Fruit fly (Drosophila melanogaster): Measurements from ENCODE around the gene CG13116.
A peak's percentile ranks its signal among the peaks of the same experiment; 100 is the strongest.

Gene CG13116

DNA sequence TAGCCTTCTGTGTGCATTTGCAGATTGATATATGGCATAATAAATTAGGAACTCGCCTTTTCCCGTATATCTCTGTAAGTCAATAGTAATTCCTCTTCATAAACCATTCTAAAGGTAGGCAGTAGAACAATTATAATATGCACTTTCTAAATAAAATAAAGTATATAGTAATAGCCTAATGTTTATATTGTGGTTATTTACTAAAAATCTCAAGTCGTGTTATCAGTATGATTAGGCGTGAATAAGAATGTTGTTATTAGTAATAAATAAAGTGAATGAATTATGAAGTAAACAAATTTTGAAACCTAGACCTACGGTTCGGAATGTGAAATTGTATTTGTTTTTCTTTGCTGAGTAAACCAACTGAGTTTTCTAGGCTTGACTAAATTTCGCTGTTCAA is 34.0 kb upstream of the CG13116 start:
- TF ChIP-seq Abd-B (GFP tag; optimal IDR thresholded peaks at IDR 0.05) (no peak), woc (GFP tag; optimal IDR thresholded peaks at IDR 0.05) (no peak), ey (GFP tag; optimal IDR thresholded peaks at IDR 0.05) (no peak), Rel (GFP tag; optimal IDR thresholded peaks at IDR 0.05) (no peak), Rel (tag; optimal IDR thresholded peaks at IDR 0.05) (no peak), N (GFP tag; optimal IDR thresholded peaks at IDR 0.05) (no peak), Hr83 (GFP tag; optimal IDR thresholded peaks at IDR 0.05; ENCODE audit: poor library complexity, severe bottlenecking) (no peak), Myc (optimal IDR thresholded peaks at IDR 0.05) (no peak), rgr (GFP tag; optimal IDR thresholded peaks at IDR 0.05) (no peak), h (GFP tag; optimal IDR thresholded peaks at IDR 0.05) (no peak), usp (GFP tag; optimal IDR thresholded peaks at IDR 0.05) (no peak), CrebA (GFP tag; optimal IDR thresholded peaks at IDR 0.05; ENCODE audit: borderline replicate concordance) (no peak), brk (GFP tag; optimal IDR thresholded peaks at IDR 0.05) (no peak), dmrt93B (GFP tag; optimal IDR thresholded peaks at IDR 0.05) (no peak), tai (GFP tag; optimal IDR thresholded peaks at IDR 0.05) (no peak), fru (GFP tag; optimal IDR thresholded peaks at IDR 0.05) (no peak), sv (GFP tag; optimal IDR thresholded peaks at IDR 0.05) (no peak), Vsx2 (GFP tag; optimal IDR thresholded peaks at IDR 0.05; ENCODE audit: partially characterized antibody) (no peak), OdsH (GFP tag; optimal IDR thresholded peaks at IDR 0.05) (no peak), Hnf4 (GFP tag; optimal IDR thresholded peaks at IDR 0.05) (no peak)

DNA sequence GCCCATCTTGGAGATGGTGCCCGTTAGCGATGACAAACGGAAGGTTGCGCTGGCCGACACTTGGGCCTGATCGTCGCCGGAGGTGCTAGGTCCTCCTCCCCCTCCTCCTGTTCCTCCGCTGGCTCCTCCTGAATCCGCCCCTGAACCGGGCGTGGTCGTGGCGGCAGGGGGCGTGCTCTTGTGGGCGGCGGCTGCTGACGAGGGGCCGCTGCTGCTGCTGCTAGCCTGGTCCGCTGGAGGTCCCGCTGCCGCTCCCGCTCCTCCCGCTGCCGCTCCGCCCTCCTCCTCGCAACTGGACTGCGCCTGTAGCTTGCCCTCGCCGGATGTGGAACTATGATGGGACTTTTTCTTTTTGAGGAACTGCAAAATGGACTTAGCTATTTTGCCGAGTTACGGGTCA is 32.2 kb upstream of the CG13116 start:
- no peak for TF ChIP-seq h (GFP tag; optimal IDR thresholded peaks at IDR 0.05)
- TF ChIP-seq Dfd (GFP tag; optimal IDR thresholded peaks at IDR 0.05): peak; percentile 92

DNA sequence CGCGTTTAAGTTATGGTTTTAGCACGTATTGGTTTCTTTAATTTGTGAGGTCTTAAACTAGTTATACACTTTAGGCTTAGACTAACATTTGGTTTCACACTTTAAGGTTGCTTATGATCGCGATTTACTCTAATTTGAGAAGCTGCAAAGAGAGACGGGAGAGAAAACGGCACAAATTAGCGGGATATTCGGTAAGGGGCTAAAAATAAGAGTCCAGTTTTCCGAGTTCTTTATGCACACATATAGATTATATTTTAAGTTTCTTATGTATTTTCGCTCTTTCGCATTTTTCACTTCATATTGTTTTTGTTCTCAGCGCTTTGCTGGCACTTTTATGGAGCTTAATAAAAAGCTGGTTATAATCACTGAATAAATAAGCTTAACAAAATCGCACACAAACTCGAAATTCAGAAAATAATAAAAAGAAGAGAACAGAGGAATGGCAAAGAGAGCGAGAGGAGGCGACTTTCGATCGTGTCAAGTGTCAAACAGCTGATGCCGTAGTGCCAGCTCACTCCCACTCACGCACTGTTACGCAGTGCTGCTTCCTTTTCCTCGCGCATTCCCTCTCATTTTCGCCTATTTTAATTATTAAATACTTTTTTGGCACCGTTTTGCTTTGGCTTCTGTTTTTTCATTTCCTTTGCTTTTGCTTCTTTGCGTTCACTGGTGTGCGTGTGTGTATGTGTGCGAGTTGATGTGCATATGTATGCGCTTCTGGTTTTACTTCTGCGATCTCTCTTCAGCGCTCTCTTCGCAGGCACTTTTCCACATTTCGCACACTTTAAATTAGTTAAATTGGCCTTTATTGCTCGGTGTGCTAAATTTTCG is 31.4 kb upstream of the CG13116 start:
- no peak for TF ChIP-seq jim (GFP tag; optimal IDR thresholded peaks at IDR 0.05)
- peak; percentile 49 for TF ChIP-seq CG32264 (GFP tag; optimal IDR thresholded peaks at IDR 0.05)
- TF ChIP-seq rgr (GFP tag; optimal IDR thresholded peaks at IDR 0.05): peak; percentile 17
- TF ChIP-seq N (GFP tag; optimal IDR thresholded peaks at IDR 0.05): peak; percentile 83
- TF ChIP-seq br (GFP tag; optimal IDR thresholded peaks at IDR 0.05): peak; percentile 45
- no peak for TF ChIP-seq lola (GFP tag; optimal IDR thresholded peaks at IDR 0.05)
- no peak for TF ChIP-seq HLH106 (tag; optimal IDR thresholded peaks at IDR 0.05)
- peak; percentile 9 for TF ChIP-seq Rel (GFP tag; optimal IDR thresholded peaks at IDR 0.05)
- TF ChIP-seq Rel (tag; optimal IDR thresholded peaks at IDR 0.05): no peak
- TF ChIP-seq psq (GFP tag; optimal IDR thresholded peaks at IDR 0.05): peak; percentile 78
- peak; percentile 10 for TF ChIP-seq Dif (GFP tag; optimal IDR thresholded peaks at IDR 0.05; ENCODE audit: partially characterized antibody)
- TF ChIP-seq foxo (GFP tag; optimal IDR thresholded peaks at IDR 0.05): no peak
- no peak for TF ChIP-seq Mio (GFP tag; optimal IDR thresholded peaks at IDR 0.05)
- TF ChIP-seq Dfd (GFP tag; optimal IDR thresholded peaks at IDR 0.05): no peak
- peak; percentile 37 for TF ChIP-seq brk (GFP tag; optimal IDR thresholded peaks at IDR 0.05)
- no peak for TF ChIP-seq OdsH (GFP tag; optimal IDR thresholded peaks at IDR 0.05)
- no peak for TF ChIP-seq dsf (GFP tag; optimal IDR thresholded peaks at IDR 0.05; ENCODE audit: borderline replicate concordance)
- peak; percentile 73 for TF ChIP-seq sage (GFP tag; optimal IDR thresholded peaks at IDR 0.05)
- TF ChIP-seq pan (optimal IDR thresholded peaks at IDR 0.05): no peak

DNA sequence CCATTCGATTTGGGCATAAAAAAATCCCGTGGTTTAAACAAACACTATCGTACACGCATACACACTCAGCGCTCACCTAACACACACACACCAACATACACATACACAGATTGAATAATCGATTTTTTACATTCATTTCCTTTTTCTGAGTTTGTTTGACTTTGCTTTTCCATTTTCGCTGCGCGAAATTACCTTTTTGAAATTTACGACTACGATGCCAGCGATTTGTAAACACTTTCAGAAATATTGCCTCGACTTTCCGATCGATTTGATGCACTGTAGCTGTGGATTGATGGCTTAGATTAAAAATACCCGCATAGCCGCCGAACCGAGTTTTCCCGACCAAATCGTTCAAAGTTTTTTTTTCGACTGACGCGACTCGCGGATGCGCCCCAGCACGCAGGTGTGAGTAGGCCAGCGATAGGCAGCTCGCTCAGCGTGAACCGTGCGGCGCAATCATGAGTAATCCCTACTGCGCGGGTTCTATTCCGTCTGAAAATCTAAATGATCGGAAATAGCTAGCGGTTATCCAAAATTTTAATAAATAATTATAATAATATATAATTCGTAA is 30.7 kb upstream of the CG13116 start, which contains the start of gene Pka-C1:
Gene Pka-C1, minus strand, starts transcription at position 375 of the 571 bp plus-strand sequence.
- TF ChIP-seq Sp1 (GFP tag; optimal IDR thresholded peaks at IDR 0.05) (peak; percentile 40), Mio (GFP tag; optimal IDR thresholded peaks at IDR 0.05) (no peak), Rel (GFP tag; optimal IDR thresholded peaks at IDR 0.05) (no peak), Rel (tag; optimal IDR thresholded peaks at IDR 0.05) (peak; percentile 64), foxo (GFP tag; optimal IDR thresholded peaks at IDR 0.05) (peak in 1 of 2 experiments; percentile 4), OdsH (GFP tag; optimal IDR thresholded peaks at IDR 0.05) (no peak), Hr83 (GFP tag; optimal IDR thresholded peaks at IDR 0.05; ENCODE audit: poor library complexity, severe bottlenecking) (peak; percentile 5), HLH106 (tag; optimal IDR thresholded peaks at IDR 0.05) (peak; percentile 30), Dif (GFP tag; optimal IDR thresholded peaks at IDR 0.05; ENCODE audit: partially characterized antibody) (peak; percentile 55), dmrt93B (GFP tag; optimal IDR thresholded peaks at IDR 0.05) (peak; percentile 8), Hnf4 (GFP tag; optimal IDR thresholded peaks at IDR 0.05) (peak; percentile 2), sage (GFP tag; optimal IDR thresholded peaks at IDR 0.05) (no peak), jim (GFP tag; optimal IDR thresholded peaks at IDR 0.05) (no peak), rgr (GFP tag; optimal IDR thresholded peaks at IDR 0.05) (peak; percentile 7), br (GFP tag; optimal IDR thresholded peaks at IDR 0.05) (peak; percentile 13)
